Fruit fly (Drosophila melanogaster) whole organism, larva: ENCODE data around the gene Culd.

Experiments used
- noc ChIP-seq: fragments of 200-800 bp; sonication (Bioruptor generic); optimal IDR thresholded peaks from 3 replicates; lab custom pipeline; 2019; ENCODE audit warnings: missing biosample characterization, mild to moderate bottlenecking, missing genetic modification characterization, moderate library complexity

Culd gene

dm6 chr3L:8368694-8369344, 12.7 kb upstream of the Culd start:
- TF ChIP-seq noc (tag; lab: Kevin White, UChicago) = no peak

- TF ChIP-seq noc (tag; lab: Kevin White, UChicago) = no peak
These were observed 7.2 kb upstream of the Culd start for dm6 chr3L:8363266-8363665.

dm6 chr3L:8360643-8361110, 4.6 kb upstream of the Culd start, which contains the start of gene Idh:
Gene Idh (minus strand): TSS chr3L:8360906.
- peak; percentile 61 for TF ChIP-seq noc (tag; lab: Kevin White, UChicago)

- no peak for TF ChIP-seq noc (tag; lab: Kevin White, UChicago)
These were observed 4.1 kb upstream of the Culd start for dm6 chr3L:8360063-8360642.

dm6 chr3L:8358776-8359455, 2.8 kb upstream of the Culd start:
- TF ChIP-seq noc (tag; lab: Kevin White, UChicago) = peak; percentile 60

- peak; percentile 27 for TF ChIP-seq noc (tag; lab: Kevin White, UChicago)
These were observed 2.0 kb upstream of the Culd start for dm6 chr3L:8358138-8358537.

dm6 chr3L:8347346-8347745, 8.8 kb downstream of the Culd start:
- TF ChIP-seq noc (tag; lab: Kevin White, UChicago) = no peak

- TF ChIP-seq noc (tag; lab: Kevin White, UChicago) = peak; percentile 81
These were observed 9.8 kb downstream of the Culd start, which contains the start of the genes CG7182 and GAPcenA for dm6 chr3L:8346100-8346980. Gene CG7182 (minus strand): TSS chr3L:8346382. Gene GAPcenA (plus strand): TSS chr3L:8346561.

- TF ChIP-seq noc (tag; lab: Kevin White, UChicago) = no peak
These were observed 10.9 kb downstream of the Culd start for dm6 chr3L:8345182-8345581.

dm6 chr3L:8340264-8341095, 15.6 kb downstream of the Culd start, which contains the start of the genes Prim1 and CG7083:
Gene Prim1 (plus strand): TSS chr3L:8340314.
Gene CG7083 (plus strand): TSS chr3L:8340785.
- peak; percentile 18 for TF ChIP-seq noc (tag; lab: Kevin White, UChicago)

dm6 chr3L:8338921-8339320, 17.2 kb downstream of the Culd start, which contains the start of gene Pex2:
Gene Pex2 (plus strand): TSS chr3L:8339051.
- TF ChIP-seq noc (tag; lab: Kevin White, UChicago) = no peak

- TF ChIP-seq noc (tag; lab: Kevin White, UChicago) = no peak
These were observed 19.7 kb downstream of the Culd start, which contains the start of gene Cpr66Cb for dm6 chr3L:8336372-8336771. Gene Cpr66Cb (plus strand): TSS chr3L:8336672.

dm6 chr3L:8334338-8334737, 21.8 kb downstream of the Culd start:
- no peak for TF ChIP-seq noc (tag; lab: Kevin White, UChicago)

dm6 chr3L:8333574-8333973, 22.5 kb downstream of the Culd start:
- TF ChIP-seq noc (tag; lab: Kevin White, UChicago) = no peak
